Worm (Caenorhabditis elegans) whole organism, young adult: Measurements from ENCODE around the gene lurp-2.

Experiments
- B0019.2 ChIP-seq: fragments of 200-800 bp; sonication (Bioruptor generic); conservative IDR thresholded peaks from 2 replicates; pipeline ENCODE4 v1.3.6; 2022; ENCODE audit warnings: missing genetic modification reagents, missing genetic modification characterization, missing compliant biosample characterization
- F55B11.4 ChIP-seq: sonication (generic microtip); optimal IDR thresholded peaks from 2 replicates; lab custom pipeline; 2016; ENCODE audit warnings: missing compliant biosample characterization, missing genetic modification characterization, borderline replicate concordance; ENCODE audit not compliant: insufficient read depth
- akir-1 ChIP-seq: fragments of 200-800 bp; sonication (Bioruptor generic); optimal IDR thresholded peaks from 2 replicates; lab custom pipeline; 2018; ENCODE audit warnings: mild to moderate bottlenecking, missing genetic modification characterization, moderate library complexity, missing compliant biosample characterization
- cebp-2 ChIP-seq: fragments of 200-800 bp; sonication (Bioruptor generic); IDR thresholded peaks from 2 replicates; pipeline ENCODE4 v1.3.6; 2022; ENCODE audit warnings: missing genetic modification characterization, missing compliant biosample characterization
- hlh-12 ChIP-seq: sonication (generic microtip); optimal IDR thresholded peaks from 2 replicates; lab custom pipeline; 2016; ENCODE audit warnings: missing genetic modification characterization, missing compliant biosample characterization
- lsy-27 ChIP-seq: sonication (generic microtip); optimal IDR thresholded peaks from 2 replicates; lab custom pipeline; 2017; ENCODE audit warnings: missing genetic modification characterization, mild to moderate bottlenecking, missing compliant biosample characterization, antibody characterized with exemption, missing genotype, borderline replicate concordance; ENCODE audit not compliant: insufficient read depth
- nhr-120 ChIP-seq: fragments of 200-800 bp; sonication (Bioruptor generic); IDR thresholded peaks from 2 replicates; pipeline ENCODE4 v1.3.6; 2022; ENCODE audit warnings: missing genetic modification characterization, missing compliant biosample characterization
- snpc-4 ChIP-seq, 5 experiments: fragments of 150-350 bp in 1 of 5; sonication (generic microtip) in 4 of 5; optimal IDR thresholded peaks; 2 replicates each; lab custom pipeline; 2014 to 2018; ENCODE audit warnings: missing genetic modification characterization in 5 of 5, missing biosample characterization in 3 of 5, antibody characterized with exemption in 2 of 5, mild to moderate bottlenecking in 2 of 5, missing compliant biosample characterization in 2 of 5, missing genotype in 2 of 5, moderate library complexity in 2 of 5, missing genetic modification reagents in 1 of 5
- sptf-2 ChIP-seq: fragments of 200-800 bp; sonication (Bioruptor generic); optimal IDR thresholded peaks from 2 replicates; lab custom pipeline; 2018; ENCODE audit warnings: mild to moderate bottlenecking, missing genetic modification characterization, missing compliant biosample characterization
- unc-62 ChIP-seq: fragments of 150-350 bp; optimal IDR thresholded peaks from 2 replicates; lab custom pipeline; 2014; ENCODE audit warnings: missing biosample characterization, missing genetic modification reagents, missing genetic modification characterization

DNA sequence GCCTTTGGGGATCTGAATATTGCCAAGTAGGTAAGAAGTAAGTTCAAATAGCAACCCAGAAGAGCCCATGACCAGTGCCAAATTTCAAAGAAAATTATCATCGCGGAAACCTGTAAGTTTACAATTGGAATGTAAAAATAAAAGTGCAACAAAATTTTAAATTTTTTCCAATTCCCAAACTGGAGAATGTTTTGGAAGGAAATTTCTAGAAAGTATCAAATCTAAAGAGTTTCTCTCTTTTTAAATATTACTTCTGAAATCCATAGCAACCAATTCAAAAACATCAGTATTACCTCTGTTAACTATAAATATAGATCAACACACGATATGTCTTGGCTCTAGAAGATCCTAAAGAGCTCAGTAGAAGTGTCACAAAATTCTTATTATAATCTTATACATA is 24.8 kb upstream of the lurp-2 start, which contains the start of gene srd-19:
- TF ChIP-seq sptf-2 (GFP tag; lab: Kevin White, UChicago) (no peak), lsy-27 (no peak), nhr-120 (GFP tag; lab: Robert Waterston, UW) (no peak), hlh-12 (no peak), snpc-4 (GFP tag; optimal IDR thresholded peaks at IDR 0.05; lab: Kevin White, UChicago) (no peak), snpc-4 (tag; optimal IDR thresholded peaks at IDR 0.05; lab: Kevin White, UChicago) (no peak), akir-1 (GFP tag; lab: Kevin White, UChicago) (no peak), F55B11.4 (tag; lab: Kevin White, UChicago) (no peak), cebp-2 (GFP tag; lab: Robert Waterston, UW) (no peak), B0019.2 (GFP tag; lab: Robert Waterston, UW) (no peak), unc-62 (GFP tag; lab: Kevin White, UChicago) (no peak)
